Fruit fly (Drosophila melanogaster) whole organism, prepupa: ENCODE data around the gene Task6.
A peak's percentile ranks its signal among the peaks of the same experiment; 100 is the strongest.

Source experiments
- Blimp-1 ChIP-seq: fragments of 200-800 bp; sonication (Bioruptor generic); optimal IDR thresholded peaks from 3 replicates; lab custom pipeline; 2017; ENCODE audit warnings: missing biosample characterization, missing genetic modification characterization, mild to moderate bottlenecking, moderate library complexity, missing genetic modification reagents
- CG10669 ChIP-seq: fragments of 200-800 bp; sonication (Bioruptor generic); optimal IDR thresholded peaks from 3 replicates; lab custom pipeline; 2018; ENCODE audit warnings: missing biosample characterization, mild to moderate bottlenecking, missing genetic modification characterization, moderate library complexity
- CG11762 ChIP-seq: fragments of 200-800 bp; sonication (Bioruptor generic); optimal IDR thresholded peaks from 3 replicates; lab custom pipeline; 2016; ENCODE audit warnings: missing biosample characterization, missing genetic modification characterization; ENCODE audit not compliant: insufficient read depth
- CG1621 ChIP-seq: fragments of 200-800 bp; sonication (Bioruptor generic); optimal IDR thresholded peaks from 3 replicates; lab custom pipeline; 2018; ENCODE audit warnings: missing biosample characterization, mild to moderate bottlenecking, missing genetic modification characterization
- CG16779 ChIP-seq: fragments of 200-800 bp; sonication (Bioruptor generic); optimal IDR thresholded peaks from 3 replicates; lab custom pipeline; 2017; ENCODE audit warnings: missing biosample characterization, mild to moderate bottlenecking, missing genetic modification characterization
- CG3032 ChIP-seq: fragments of 200-800 bp; optimal IDR thresholded peaks from 2 replicates; lab custom pipeline; 2019; ENCODE audit warnings: missing biosample characterization, mild to moderate bottlenecking, missing genetic modification characterization, moderate library complexity
- CG31627 ChIP-seq: fragments of 200-800 bp; sonication (Bioruptor generic); optimal IDR thresholded peaks from 3 replicates; lab custom pipeline; 2016; ENCODE audit warnings: missing biosample characterization, missing genetic modification characterization
- CG32006 ChIP-seq: fragments of 200-800 bp; sonication (Bioruptor generic); optimal IDR thresholded peaks from 3 replicates; lab custom pipeline; 2017; ENCODE audit warnings: missing biosample characterization, mild to moderate bottlenecking, missing genetic modification characterization
- CG3919 ChIP-seq: fragments of 200-800 bp; sonication (Bioruptor generic); optimal IDR thresholded peaks from 3 replicates; lab custom pipeline; 2016; ENCODE audit warnings: missing biosample characterization, missing genetic modification characterization
- CG4318 ChIP-seq: fragments of 200-800 bp; sonication (Bioruptor generic); optimal IDR thresholded peaks from 3 replicates; lab custom pipeline; 2017; ENCODE audit warnings: missing biosample characterization, mild to moderate bottlenecking, missing genetic modification characterization
- CG6808 ChIP-seq: fragments of 200-800 bp; sonication (Bioruptor generic); optimal IDR thresholded peaks from 3 replicates; lab custom pipeline; 2017; ENCODE audit warnings: missing biosample characterization, missing genetic modification characterization, mild to moderate bottlenecking, moderate library complexity, missing genetic modification reagents
- CG6854 ChIP-seq: fragments of 200-800 bp; sonication (Bioruptor generic); optimal IDR thresholded peaks from 2 replicates; lab custom pipeline; 2017; ENCODE audit warnings: missing biosample characterization, mild to moderate bottlenecking, missing genetic modification characterization
- CG7368 ChIP-seq: fragments of 200-800 bp; sonication (Bioruptor generic); optimal IDR thresholded peaks from 3 replicates; lab custom pipeline; 2016; ENCODE audit warnings: missing biosample characterization, missing genetic modification characterization
- CG8119 ChIP-seq: fragments of 200-800 bp; sonication (Bioruptor generic); IDR thresholded peaks from 3 replicates; pipeline ENCODE4 v1.3.6; 2022; ENCODE audit warnings: missing biosample characterization, missing genetic modification characterization
- CG8319 ChIP-seq: fragments of 200-800 bp; sonication (Bioruptor generic); optimal IDR thresholded peaks from 3 replicates; lab custom pipeline; 2016; ENCODE audit warnings: missing biosample characterization, missing genetic modification characterization
- CG8632 ChIP-seq: fragments of 200-800 bp; sonication (Bioruptor generic); optimal IDR thresholded peaks from 3 replicates; lab custom pipeline; 2016; ENCODE audit warnings: missing biosample characterization, missing genetic modification characterization
- CG9139 ChIP-seq: fragments of 200-800 bp; sonication (Bioruptor generic); optimal IDR thresholded peaks from 3 replicates; lab custom pipeline; 2017; ENCODE audit warnings: missing biosample characterization, mild to moderate bottlenecking, missing genetic modification characterization
- Eip75B ChIP-seq: fragments of 200-800 bp; sonication (Bioruptor generic); optimal IDR thresholded peaks from 3 replicates; lab custom pipeline; 2016; ENCODE audit warnings: missing biosample characterization, missing genetic modification characterization
- Eip78C ChIP-seq: fragments of 200-800 bp; sonication (Bioruptor generic); peaks from one replicate; lab custom pipeline; 2016; ENCODE audit warnings: missing biosample characterization, missing genetic modification characterization
- Ets21C ChIP-seq: fragments of 200-800 bp; sonication (Bioruptor generic); optimal IDR thresholded peaks from 3 replicates; lab custom pipeline; 2016; ENCODE audit warnings: missing biosample characterization, missing genetic modification characterization
- Gug ChIP-seq: fragments of 200-800 bp; sonication (Bioruptor generic); IDR thresholded peaks from 2 replicates; pipeline ENCODE4 v1.3.6; 2022; ENCODE audit warnings: missing biosample characterization, missing genetic modification characterization
- Hr39 ChIP-seq: fragments of 200-800 bp; sonication (Bioruptor generic); optimal IDR thresholded peaks from 2 replicates; lab custom pipeline; 2016; ENCODE audit warnings: missing biosample characterization, missing genetic modification characterization
- OdsH ChIP-seq: fragments of 200-800 bp; sonication (Bioruptor generic); optimal IDR thresholded peaks from 3 replicates; lab custom pipeline; 2016; ENCODE audit warnings: missing biosample characterization, missing genetic modification characterization
- Smox ChIP-seq: fragments of 200-800 bp; sonication (Bioruptor generic); optimal IDR thresholded peaks from 3 replicates; lab custom pipeline; 2016; ENCODE audit warnings: missing biosample characterization, missing genetic modification characterization
- Sox102F ChIP-seq: fragments of 200-800 bp; sonication (Bioruptor generic); optimal IDR thresholded peaks from 2 replicates; lab custom pipeline; 2016; ENCODE audit warnings: missing biosample characterization, mild to moderate bottlenecking, missing genetic modification characterization
- Sox14 ChIP-seq: fragments of 200-800 bp; sonication (Bioruptor generic); optimal IDR thresholded peaks from 3 replicates; lab custom pipeline; 2016; ENCODE audit warnings: missing biosample characterization, missing genetic modification characterization
- achi ChIP-seq: fragments of 200-800 bp; sonication (Bioruptor generic); optimal IDR thresholded peaks from 3 replicates; lab custom pipeline; 2016; ENCODE audit warnings: missing biosample characterization, missing genetic modification characterization
- acj6 ChIP-seq: fragments of 200-800 bp; sonication (Bioruptor generic); optimal IDR thresholded peaks from 3 replicates; lab custom pipeline; 2016; ENCODE audit warnings: missing biosample characterization, missing genetic modification characterization
- cyc ChIP-seq: fragments of 200-800 bp; sonication (Bioruptor generic); optimal IDR thresholded peaks from 3 replicates; lab custom pipeline; 2016; ENCODE audit warnings: missing biosample characterization, missing genetic modification characterization
- dac ChIP-seq: fragments of 200-800 bp; sonication (Bioruptor generic); optimal IDR thresholded peaks from 2 replicates; lab custom pipeline; 2017; ENCODE audit warnings: missing biosample characterization, mild to moderate bottlenecking, missing genetic modification characterization
- dsx ChIP-seq: fragments of 200-800 bp; optimal IDR thresholded peaks from 3 replicates; lab custom pipeline; 2019; ENCODE audit warnings: missing biosample characterization, mild to moderate bottlenecking, missing genetic modification characterization, moderate library complexity; ENCODE audit not compliant: poor library complexity, severe bottlenecking
- eg ChIP-seq: fragments of 200-800 bp; sonication (Bioruptor generic); IDR thresholded peaks from 3 replicates; pipeline ENCODE4 v1.3.6; 2022; ENCODE audit warnings: missing biosample characterization, missing genetic modification characterization
- esn ChIP-seq: fragments of 200-800 bp; sonication (Bioruptor generic); optimal IDR thresholded peaks from 2 replicates; lab custom pipeline; 2016; ENCODE audit warnings: missing biosample characterization, mild to moderate bottlenecking, missing genetic modification characterization, moderate library complexity
- fd59A ChIP-seq: fragments of 200-800 bp; sonication (Bioruptor generic); optimal IDR thresholded peaks from 2 replicates; lab custom pipeline; 2017; ENCODE audit warnings: missing biosample characterization, mild to moderate bottlenecking, missing genetic modification characterization, missing genetic modification reagents
- fd85E ChIP-seq: fragments of 200-800 bp; sonication (Bioruptor generic); optimal IDR thresholded peaks from 3 replicates; lab custom pipeline; 2016; ENCODE audit warnings: missing biosample characterization, missing genetic modification characterization
- fkh ChIP-seq: fragments of 200-800 bp; sonication (Bioruptor generic); optimal IDR thresholded peaks from 3 replicates; lab custom pipeline; 2017; ENCODE audit warnings: missing biosample characterization, mild to moderate bottlenecking, missing genetic modification characterization, moderate library complexity
- lz ChIP-seq: fragments of 200-800 bp; sonication (Bioruptor generic); optimal IDR thresholded peaks from 3 replicates; lab custom pipeline; 2016; ENCODE audit warnings: missing biosample characterization, missing genetic modification characterization
- net ChIP-seq: fragments of 200-800 bp; sonication (Bioruptor generic); optimal IDR thresholded peaks from 3 replicates; lab custom pipeline; 2016; ENCODE audit warnings: missing biosample characterization, missing genetic modification characterization
- ss ChIP-seq, 2 experiments: fragments of 200-800 bp; sonication (Bioruptor generic); optimal IDR thresholded peaks; 2 replicates in 1 of 2; 3 replicates in 1 of 2; lab custom pipeline; 2017 to 2018; ENCODE audit warnings: mild to moderate bottlenecking in 2 of 2, missing biosample characterization in 2 of 2, missing genetic modification characterization in 2 of 2, moderate library complexity in 1 of 2
- svp ChIP-seq: fragments of 200-800 bp; sonication (Bioruptor generic); peaks from one replicate; lab custom pipeline; 2016; ENCODE audit warnings: missing biosample characterization, missing genetic modification characterization
- topi ChIP-seq: fragments of 200-800 bp; sonication (Bioruptor generic); optimal IDR thresholded peaks from 3 replicates; lab custom pipeline; 2016; ENCODE audit warnings: missing biosample characterization, missing genetic modification characterization
- vri ChIP-seq: fragments of 200-800 bp; sonication (Bioruptor generic); optimal IDR thresholded peaks from 3 replicates; lab custom pipeline; 2016; ENCODE audit warnings: missing biosample characterization, mild to moderate bottlenecking, missing genetic modification characterization

Task6 gene

dm6 chr3R:13684569-13685402 lies 10.4 kb upstream of the Task6 start (continued):
- TF ChIP-seq Blimp-1 = no peak
- TF ChIP-seq CG8632 = no peak
- TF ChIP-seq Ets21C (GFP tag; lab: Kevin White, UChicago) = no peak
- no peak for TF ChIP-seq CG31627 (GFP tag; lab: Kevin White, UChicago)
- TF ChIP-seq net (GFP tag; lab: Kevin White, UChicago) = no peak
- TF ChIP-seq achi (GFP tag; lab: Kevin White, UChicago) = no peak
- TF ChIP-seq CG10669 (GFP tag; lab: Kevin White, UChicago) = no peak
- no peak for TF ChIP-seq CG1621 (tag; lab: Kevin White, UChicago)
- TF ChIP-seq Eip75B = no peak
- TF ChIP-seq fd85E (GFP tag; lab: Kevin White, UChicago) = no peak
- no peak for TF ChIP-seq CG8119 (GFP tag; lab: Robert Waterston, UW)
- no peak for TF ChIP-seq CG6854 (GFP tag; lab: Kevin White, UChicago)
- TF ChIP-seq CG16779 = peak; percentile 22
- peak; percentile 37 for TF ChIP-seq dsx (GFP tag; lab: Kevin White, UChicago)
- no peak for TF ChIP-seq CG4318 (GFP tag; lab: Kevin White, UChicago)
- TF ChIP-seq cyc (GFP tag; lab: Kevin White, UChicago) = no peak
- no peak for TF ChIP-seq fkh (GFP tag; lab: Kevin White, UChicago)
- peak in 1 of 2 experiments; percentile 26 for TF ChIP-seq ss (GFP tag; optimal IDR thresholded peaks at IDR 0.05; lab: Kevin White, UChicago)
- no peak for TF ChIP-seq acj6 (GFP tag; lab: Kevin White, UChicago)
- no peak for TF ChIP-seq CG8319
- TF ChIP-seq Smox (GFP tag; lab: Kevin White, UChicago) = no peak
- TF ChIP-seq dac = no peak
- no peak for TF ChIP-seq eg (GFP tag; lab: Robert Waterston, UW)
- TF ChIP-seq CG3919 (GFP tag; lab: Kevin White, UChicago) = no peak

dm6 chr3R:13683624-13684568 lies 9.6 kb upstream of the Task6 start, which contains the start of gene flfl:
TSS of gene flfl (plus strand) at chr3R:13683921.
- TF ChIP-seq eg (GFP tag; lab: Robert Waterston, UW) (no peak), Gug (GFP tag; lab: Robert Waterston, UW) (no peak), CG9139 (peak; percentile 47), lz (peak; percentile 20), CG6854 (GFP tag; lab: Kevin White, UChicago) (peak; percentile 29), Sox102F (peak; percentile 1), dac (no peak), OdsH (GFP tag; lab: Kevin White, UChicago) (no peak), svp (GFP tag; lab: Kevin White, UChicago) (peak; percentile 76), esn (GFP tag; lab: Kevin White, UChicago) (peak; percentile 7), fd59A (no peak), CG7368 (GFP tag; lab: Kevin White, UChicago) (no peak), Sox14 (peak; percentile 40), net (GFP tag; lab: Kevin White, UChicago) (peak; percentile 15), CG8319 (no peak), CG16779 (peak; percentile 34), Hr39 (GFP tag; lab: Kevin White, UChicago) (no peak), Smox (GFP tag; lab: Kevin White, UChicago) (peak; percentile 9), CG6808 (GFP tag; lab: Kevin White, UChicago) (peak; percentile 36), Eip78C (GFP tag; lab: Kevin White, UChicago) (peak; percentile 64), CG11762 (GFP tag; lab: Kevin White, UChicago) (no peak), CG31627 (GFP tag; lab: Kevin White, UChicago) (peak; percentile 36), CG3032 (peak; percentile 34), CG3919 (GFP tag; lab: Kevin White, UChicago) (peak; percentile 29), CG32006 (GFP tag; lab: Kevin White, UChicago) (peak; percentile 1), vri (GFP tag; lab: Kevin White, UChicago) (peak; percentile 22), acj6 (GFP tag; lab: Kevin White, UChicago) (no peak), topi (GFP tag; lab: Kevin White, UChicago) (peak; percentile 9), CG1621 (tag; lab: Kevin White, UChicago) (no peak)
